Fruit fly (Drosophila melanogaster): ENCODE data around the gene CG2187.

CG2187 gene

DNA sequence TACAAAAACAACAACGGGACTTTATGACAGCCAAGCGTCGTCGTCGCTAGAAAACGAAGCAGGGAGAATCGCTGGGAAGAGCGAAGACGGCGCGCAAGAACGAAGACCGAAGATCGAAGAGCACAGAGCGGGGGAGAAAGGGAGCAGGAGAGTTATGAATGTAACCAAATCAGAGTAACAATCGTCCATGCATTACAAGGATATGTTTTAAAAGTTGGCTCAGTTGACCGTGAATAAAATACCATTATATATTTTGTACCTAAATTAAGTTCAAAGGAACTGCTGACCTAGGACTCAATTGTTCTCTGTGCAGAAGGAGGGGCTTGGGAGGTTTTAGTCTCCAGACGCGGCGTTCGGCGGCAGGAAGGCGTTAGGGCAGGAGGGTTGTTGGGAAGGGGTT, 37.0 kb downstream of the CG2187 start:
- TF ChIP-seq Sp1 (GFP tag; optimal IDR thresholded peaks at IDR 0.05) = no peak
- no peak for TF ChIP-seq Abd-B (GFP tag; optimal IDR thresholded peaks at IDR 0.05)
- TF ChIP-seq Mio (GFP tag; optimal IDR thresholded peaks at IDR 0.05) = no peak
- no peak for TF ChIP-seq Myc (optimal IDR thresholded peaks at IDR 0.05)
- TF ChIP-seq N (GFP tag; optimal IDR thresholded peaks at IDR 0.05) = no peak
- no peak for TF ChIP-seq br (GFP tag; optimal IDR thresholded peaks at IDR 0.05)
- TF ChIP-seq psq (GFP tag; optimal IDR thresholded peaks at IDR 0.05) = no peak
- TF ChIP-seq rgr (GFP tag; optimal IDR thresholded peaks at IDR 0.05) = no peak
- TF ChIP-seq brk (GFP tag; optimal IDR thresholded peaks at IDR 0.05) = no peak

DNA sequence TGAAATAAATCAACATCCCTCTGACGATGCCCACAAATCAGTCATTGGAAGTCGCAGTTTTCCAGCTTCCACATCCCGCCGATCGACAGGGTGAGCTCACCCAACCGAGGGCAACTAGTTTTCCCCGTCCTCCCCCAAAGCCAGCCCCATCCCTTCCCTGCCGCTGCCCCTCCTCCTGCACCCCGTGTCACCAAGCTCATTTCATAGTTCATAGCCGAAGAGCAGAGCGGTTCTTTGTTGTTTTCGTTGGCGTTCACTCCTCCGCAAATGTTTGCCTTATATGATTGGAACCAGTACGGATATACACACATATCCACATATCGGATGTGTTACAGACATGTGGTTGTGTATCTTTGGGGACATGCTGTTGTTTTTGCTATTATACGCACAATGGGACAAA, 38.3 kb downstream of the CG2187 start:
- TF ChIP-seq Abd-B (GFP tag; optimal IDR thresholded peaks at IDR 0.05) (no peak), Myc (optimal IDR thresholded peaks at IDR 0.05) (no peak), fru (GFP tag; optimal IDR thresholded peaks at IDR 0.05) (no peak), Hr83 (GFP tag; optimal IDR thresholded peaks at IDR 0.05; ENCODE audit: poor library complexity, severe bottlenecking) (no peak), dl (GFP tag; optimal IDR thresholded peaks at IDR 0.05; ENCODE audit: insufficient read depth in 1 of 2, partially characterized antibody in 2 of 2) (no peak), tai (GFP tag; optimal IDR thresholded peaks at IDR 0.05) (no peak), foxo (GFP tag; optimal IDR thresholded peaks at IDR 0.05) (no peak), dmrt93B (GFP tag; optimal IDR thresholded peaks at IDR 0.05) (no peak), dsf (GFP tag; optimal IDR thresholded peaks at IDR 0.05; ENCODE audit: borderline replicate concordance) (no peak), Hnf4 (GFP tag; optimal IDR thresholded peaks at IDR 0.05) (no peak), Mio (GFP tag; optimal IDR thresholded peaks at IDR 0.05) (no peak), Vsx2 (GFP tag; optimal IDR thresholded peaks at IDR 0.05; ENCODE audit: partially characterized antibody) (no peak), lola (GFP tag; optimal IDR thresholded peaks at IDR 0.05) (no peak), Rel (GFP tag; optimal IDR thresholded peaks at IDR 0.05) (no peak), Rel (tag; optimal IDR thresholded peaks at IDR 0.05) (no peak), Dfd (GFP tag; optimal IDR thresholded peaks at IDR 0.05) (no peak), psq (GFP tag; optimal IDR thresholded peaks at IDR 0.05) (no peak), rgr (GFP tag; optimal IDR thresholded peaks at IDR 0.05) (no peak), sv (GFP tag; optimal IDR thresholded peaks at IDR 0.05) (no peak), br (GFP tag; optimal IDR thresholded peaks at IDR 0.05) (no peak), brk (GFP tag; optimal IDR thresholded peaks at IDR 0.05) (no peak)

DNA sequence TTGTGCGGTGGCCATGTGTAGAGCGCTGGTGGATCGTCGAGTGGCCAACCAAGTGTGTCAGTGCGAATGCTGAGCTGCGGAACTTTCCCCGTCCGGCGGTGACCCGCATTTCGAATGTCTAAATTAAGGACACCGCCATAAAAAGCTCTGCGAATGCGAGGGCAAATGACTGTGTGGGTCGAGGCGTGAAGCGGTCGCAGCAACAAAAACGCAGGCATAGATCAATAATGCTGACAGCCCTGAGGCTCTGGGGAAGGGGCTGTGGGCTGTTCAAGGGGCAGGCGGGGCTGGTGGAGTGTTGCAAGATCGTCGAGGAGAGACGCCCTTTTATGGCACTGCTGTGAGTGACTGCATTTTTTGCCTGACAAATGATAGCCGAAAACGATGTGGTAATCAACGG, 38.9 kb downstream of the CG2187 start:
- TF ChIP-seq N (GFP tag; optimal IDR thresholded peaks at IDR 0.05) (no peak), foxo (GFP tag; optimal IDR thresholded peaks at IDR 0.05) (no peak), pan (optimal IDR thresholded peaks at IDR 0.05) (no peak), sv (GFP tag; optimal IDR thresholded peaks at IDR 0.05) (no peak), dmrt93B (GFP tag; optimal IDR thresholded peaks at IDR 0.05) (no peak), br (GFP tag; optimal IDR thresholded peaks at IDR 0.05) (no peak), CrebA (GFP tag; optimal IDR thresholded peaks at IDR 0.05; ENCODE audit: borderline replicate concordance) (no peak), Myc (optimal IDR thresholded peaks at IDR 0.05) (no peak), GATAd (GFP tag; optimal IDR thresholded peaks at IDR 0.05) (no peak), h (GFP tag; optimal IDR thresholded peaks at IDR 0.05) (no peak), tai (GFP tag; optimal IDR thresholded peaks at IDR 0.05) (no peak), dl (GFP tag; optimal IDR thresholded peaks at IDR 0.05; ENCODE audit: insufficient read depth in 1 of 2, partially characterized antibody in 2 of 2) (no peak), CG9705 (GFP tag; optimal IDR thresholded peaks at IDR 0.05) (no peak), ey (GFP tag; optimal IDR thresholded peaks at IDR 0.05) (no peak), Sp1 (GFP tag; optimal IDR thresholded peaks at IDR 0.05) (no peak), Dfd (GFP tag; optimal IDR thresholded peaks at IDR 0.05) (no peak), OdsH (GFP tag; optimal IDR thresholded peaks at IDR 0.05) (no peak)

DNA sequence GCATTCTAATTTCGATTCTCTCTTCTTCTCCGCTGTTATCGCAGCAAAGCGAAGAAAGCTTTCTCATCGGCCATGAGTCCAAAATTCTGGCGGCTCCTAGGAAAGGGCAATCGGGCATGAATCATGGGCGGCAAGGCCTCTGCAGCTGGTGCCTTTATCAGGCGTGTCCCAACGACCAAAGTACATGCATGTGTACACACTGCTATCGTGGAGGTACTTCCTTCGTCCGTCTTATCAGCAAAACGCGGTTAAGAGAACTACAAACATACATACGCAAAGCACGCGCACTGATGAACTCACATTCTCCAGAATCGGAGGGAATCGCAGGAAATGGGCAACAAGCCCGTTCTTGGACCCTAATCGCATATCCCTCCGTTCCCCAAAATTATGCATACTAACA, 39.5 kb downstream of the CG2187 start:
- no peak for TF ChIP-seq tai (GFP tag; optimal IDR thresholded peaks at IDR 0.05)
- no peak for TF ChIP-seq N (GFP tag; optimal IDR thresholded peaks at IDR 0.05)
- no peak for TF ChIP-seq pan (optimal IDR thresholded peaks at IDR 0.05)
- no peak for TF ChIP-seq dsf (GFP tag; optimal IDR thresholded peaks at IDR 0.05; ENCODE audit: borderline replicate concordance)
- TF ChIP-seq psq (GFP tag; optimal IDR thresholded peaks at IDR 0.05) = no peak
- no peak for TF ChIP-seq h (GFP tag; optimal IDR thresholded peaks at IDR 0.05)
- no peak for TF ChIP-seq HLH106 (tag; optimal IDR thresholded peaks at IDR 0.05)
- no peak for TF ChIP-seq br (GFP tag; optimal IDR thresholded peaks at IDR 0.05)
- no peak for TF ChIP-seq rgr (GFP tag; optimal IDR thresholded peaks at IDR 0.05)
- TF ChIP-seq Hnf4 (GFP tag; optimal IDR thresholded peaks at IDR 0.05) = no peak
- TF ChIP-seq sv (GFP tag; optimal IDR thresholded peaks at IDR 0.05) = no peak
- TF ChIP-seq fru (GFP tag; optimal IDR thresholded peaks at IDR 0.05) = no peak
- TF ChIP-seq dl (GFP tag; optimal IDR thresholded peaks at IDR 0.05; ENCODE audit: insufficient read depth in 1 of 2, partially characterized antibody in 2 of 2) = no peak
- no peak for TF ChIP-seq woc (GFP tag; optimal IDR thresholded peaks at IDR 0.05)
- TF ChIP-seq Sp1 (GFP tag; optimal IDR thresholded peaks at IDR 0.05) = no peak
- TF ChIP-seq Jra (GFP tag; optimal IDR thresholded peaks at IDR 0.05) = no peak
- TF ChIP-seq sage (GFP tag; optimal IDR thresholded peaks at IDR 0.05) = no peak
- no peak for TF ChIP-seq jim (GFP tag; optimal IDR thresholded peaks at IDR 0.05)
- no peak for TF ChIP-seq GATAd (GFP tag; optimal IDR thresholded peaks at IDR 0.05)
